Worm (Caenorhabditis elegans): ENCODE data around the gene M79.2.

The M79.2 gene

ce11 chrX:10599719-10600155, 28.9 kb downstream of the M79.2 start:
- TF ChIP-seq ama-1 (optimal IDR thresholded peaks at IDR 0.05) (no peak), mbf-1 (tag; optimal IDR thresholded peaks at IDR 0.05) (no peak), crh-2 (tag; optimal IDR thresholded peaks at IDR 0.05) (peak; percentile 62), nhr-21 (tag; optimal IDR thresholded peaks at IDR 0.05) (peak; percentile 18), nhr-25 (tag; optimal IDR thresholded peaks at IDR 0.05) (peak; percentile 63), elt-3 (tag; optimal IDR thresholded peaks at IDR 0.05) (no peak), sma-3 (GFP tag; optimal IDR thresholded peaks at IDR 0.05) (peak; percentile 26), mab-5 (tag; optimal IDR thresholded peaks at IDR 0.05) (peak; percentile 43), lsy-2 (tag; optimal IDR thresholded peaks at IDR 0.05) (peak in 1 of 2 experiments; percentile 21), blmp-1 (tag; optimal IDR thresholded peaks at IDR 0.05; ENCODE audit: insufficient read depth) (peak; percentile 25), fos-1 (tag; optimal IDR thresholded peaks at IDR 0.05) (peak; percentile 71), peb-1 (tag; optimal IDR thresholded peaks at IDR 0.05) (no peak), nhr-129 (tag; optimal IDR thresholded peaks at IDR 0.05) (peak; percentile 22), aly-2 (tag; optimal IDR thresholded peaks at IDR 0.05) (no peak)

DNA sequence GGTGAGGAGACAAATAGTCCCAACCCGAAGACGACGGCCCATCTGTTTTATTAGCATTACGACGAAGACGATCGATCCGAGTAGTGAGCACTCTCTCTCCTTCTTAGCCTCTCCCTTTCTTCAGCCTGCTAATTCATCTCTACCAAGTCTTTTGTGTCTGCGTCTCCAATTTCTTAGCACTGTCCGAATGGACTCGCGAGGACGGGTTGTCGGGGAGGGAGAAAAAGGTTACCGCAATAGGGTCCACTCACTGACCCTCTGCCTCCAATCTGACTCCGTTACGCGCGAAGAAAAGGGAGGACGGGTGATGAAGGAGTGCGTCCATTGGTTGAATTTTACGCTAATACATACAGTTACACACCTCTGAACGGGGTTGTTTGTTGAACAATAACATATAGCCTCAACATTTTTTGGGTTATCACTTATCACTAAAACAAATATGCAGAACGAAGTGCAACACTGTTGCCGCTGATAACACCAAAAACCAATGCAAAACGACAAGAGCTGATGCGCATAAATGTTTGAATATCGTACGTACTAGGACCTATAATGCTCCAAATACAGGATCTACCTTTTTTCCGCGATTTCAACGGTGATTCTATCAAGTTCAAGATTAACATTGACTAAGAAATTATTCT, 30.9 kb downstream of the M79.2 start:
- TF ChIP-seq elt-3 (tag; optimal IDR thresholded peaks at IDR 0.05) (no peak), lin-11 (tag; optimal IDR thresholded peaks at IDR 0.05) (no peak), sma-9 (GFP tag; optimal IDR thresholded peaks at IDR 0.05) (peak; percentile 35), sma-9 (tag; optimal IDR thresholded peaks at IDR 0.05) (no peak), snpc-4 (tag; optimal IDR thresholded peaks at IDR 0.05) (no peak), ztf-4 (tag; optimal IDR thresholded peaks at IDR 0.05) (no peak), mdl-1 (tag; optimal IDR thresholded peaks at IDR 0.05) (no peak), sma-3 (GFP tag; optimal IDR thresholded peaks at IDR 0.05) (no peak), unc-39 (tag; optimal IDR thresholded peaks at IDR 0.05) (no peak), blmp-1 (tag; optimal IDR thresholded peaks at IDR 0.05; ENCODE audit: insufficient read depth) (no peak), gmeb-1 (tag; optimal IDR thresholded peaks at IDR 0.05) (no peak), unc-55 (GFP tag; optimal IDR thresholded peaks at IDR 0.05) (peak; percentile 12), crh-2 (tag; optimal IDR thresholded peaks at IDR 0.05) (no peak), lin-39 (tag; optimal IDR thresholded peaks at IDR 0.05) (peak; percentile 31), C34F6.9 (tag; optimal IDR thresholded peaks at IDR 0.05) (peak; percentile 50), aly-2 (tag; optimal IDR thresholded peaks at IDR 0.05) (no peak), Y55F3AM.14 (GFP tag; optimal IDR thresholded peaks at IDR 0.05) (no peak), F13H6.1 (tag; optimal IDR thresholded peaks at IDR 0.05) (peak; percentile 57), nhr-11 (tag; optimal IDR thresholded peaks at IDR 0.05) (no peak), mab-5 (tag; optimal IDR thresholded peaks at IDR 0.05) (peak; percentile 8), zag-1 (tag; optimal IDR thresholded peaks at IDR 0.05) (no peak), egl-27 (tag; optimal IDR thresholded peaks at IDR 0.05) (no peak), lin-13 (GFP tag; optimal IDR thresholded peaks at IDR 0.05) (no peak), skn-1 (tag; optimal IDR thresholded peaks at IDR 0.05) (no peak), R02D3.7 (tag; optimal IDR thresholded peaks at IDR 0.05) (no peak), nhr-237 (tag; optimal IDR thresholded peaks at IDR 0.05) (no peak), mbf-1 (tag; optimal IDR thresholded peaks at IDR 0.05) (no peak), nhr-23 (tag; optimal IDR thresholded peaks at IDR 0.05) (no peak), lsy-2 (tag; optimal IDR thresholded peaks at IDR 0.05) (peak in 1 of 2 experiments; percentile 12), nhr-12 (tag; optimal IDR thresholded peaks at IDR 0.05) (no peak), ceh-16 (tag; optimal IDR thresholded peaks at IDR 0.05) (peak; percentile 57), sem-4 (tag; optimal IDR thresholded peaks at IDR 0.05) (no peak), fos-1 (tag; optimal IDR thresholded peaks at IDR 0.05) (peak; percentile 25), peb-1 (tag; optimal IDR thresholded peaks at IDR 0.05) (no peak), nhr-129 (tag; optimal IDR thresholded peaks at IDR 0.05) (peak; percentile 43)

DNA sequence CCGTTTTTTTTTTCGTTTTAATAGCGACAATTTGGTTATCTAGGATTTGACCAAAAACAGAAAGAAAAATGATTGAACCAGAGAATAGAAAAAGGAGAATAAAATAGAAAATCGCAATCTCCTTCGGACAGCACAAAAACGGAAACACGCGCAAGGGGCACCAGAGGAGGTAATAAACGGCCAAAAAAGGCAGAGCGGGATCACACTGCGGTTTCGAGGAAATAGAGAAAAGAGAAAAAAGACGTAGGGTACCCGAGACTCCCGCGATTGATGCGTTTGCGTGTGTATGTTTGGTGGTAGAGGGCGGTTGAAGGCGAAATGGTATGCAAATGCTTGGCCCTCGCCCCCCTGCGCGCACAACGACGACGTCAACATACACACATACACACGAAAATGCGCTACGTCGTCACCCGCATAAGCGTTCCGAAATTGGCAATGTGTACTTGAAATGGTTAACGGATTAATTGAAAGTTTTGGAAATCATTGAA, 32.1 kb downstream of the M79.2 start:
- TF ChIP-seq peb-1 (tag; optimal IDR thresholded peaks at IDR 0.05) (no peak), ama-1 (optimal IDR thresholded peaks at IDR 0.05) (no peak), mab-5 (tag; optimal IDR thresholded peaks at IDR 0.05) (peak; percentile 15), nhr-10 (tag; optimal IDR thresholded peaks at IDR 0.05) (no peak), ZK546.5 (tag; optimal IDR thresholded peaks at IDR 0.05) (no peak), nhr-11 (tag; optimal IDR thresholded peaks at IDR 0.05) (no peak), sem-4 (tag; optimal IDR thresholded peaks at IDR 0.05) (peak; percentile 2), dmd-4 (tag; optimal IDR thresholded peaks at IDR 0.05) (no peak)
